Worm (Caenorhabditis elegans) whole organism, mixed stage, embryonic: ENCODE measurements around the gene cyd-1.

Experiments
- M03D4.4 ChIP-seq: sonication (generic microtip); optimal IDR thresholded peaks from 2 replicates; lab custom pipeline; 2017; ENCODE audit warnings: mild to moderate bottlenecking, missing genetic modification characterization, missing compliant biosample characterization
- bed-3 ChIP-seq: fragments of 200-800 bp; sonication (Bioruptor generic); optimal IDR thresholded peaks from 3 replicates; lab custom pipeline; 2018; ENCODE audit warnings: mild to moderate bottlenecking, missing genetic modification characterization, moderate library complexity, missing compliant biosample characterization
- blmp-1 ChIP-seq: fragments of 150-350 bp; optimal IDR thresholded peaks from 2 replicates; lab custom pipeline; 2014; ENCODE audit warnings: missing biosample characterization, missing genetic modification characterization
- ceh-43 ChIP-seq: fragments of 200-800 bp; sonication (Bioruptor generic); optimal IDR thresholded peaks from 2 replicates; lab custom pipeline; 2018; ENCODE audit warnings: mild to moderate bottlenecking, missing genetic modification characterization, moderate library complexity, missing compliant biosample characterization
- ces-1 ChIP-seq: fragments of 150-350 bp; optimal IDR thresholded peaks from 2 replicates; lab custom pipeline; 2014; ENCODE audit warnings: missing biosample characterization, missing genetic modification reagents, missing genetic modification characterization
- cnd-1 ChIP-seq: fragments of 200-800 bp; sonication (Bioruptor generic); optimal IDR thresholded peaks from 2 replicates; lab custom pipeline; 2018; ENCODE audit warnings: mild to moderate bottlenecking, missing genetic modification characterization, missing compliant biosample characterization
- elt-1 ChIP-seq: sonication (generic microtip); optimal IDR thresholded peaks from 2 replicates; lab custom pipeline; 2017; ENCODE audit warnings: missing genetic modification characterization, mild to moderate bottlenecking, missing compliant biosample characterization, antibody characterized with exemption, moderate library complexity, borderline replicate concordance; ENCODE audit not compliant: insufficient read depth
- elt-3 ChIP-seq: fragments of 150-350 bp; optimal IDR thresholded peaks from 2 replicates; lab custom pipeline; 2014; ENCODE audit warnings: missing biosample characterization, missing genetic modification characterization
- flh-1 ChIP-seq: fragments of 200-800 bp; sonication (Bioruptor generic); optimal IDR thresholded peaks from 2 replicates; lab custom pipeline; 2018; ENCODE audit warnings: mild to moderate bottlenecking, missing genetic modification characterization, moderate library complexity, missing compliant biosample characterization
- ham-2 ChIP-seq: fragments of 200-800 bp; sonication (Bioruptor generic); optimal IDR thresholded peaks from 2 replicates; lab custom pipeline; 2018; ENCODE audit warnings: mild to moderate bottlenecking, missing genetic modification characterization, missing compliant biosample characterization
- hlh-1 ChIP-seq: fragments of 150-350 bp; optimal IDR thresholded peaks from 2 replicates; lab custom pipeline; 2014; ENCODE audit warnings: missing biosample characterization, missing genetic modification reagents, missing genetic modification characterization
- lin-13 ChIP-seq: fragments of 150-350 bp; optimal IDR thresholded peaks from 2 replicates; lab custom pipeline; 2014; ENCODE audit warnings: missing biosample characterization, missing genetic modification characterization
- lin-32 ChIP-seq: fragments of 200-800 bp; sonication (Bioruptor generic); optimal IDR thresholded peaks from 2 replicates; lab custom pipeline; 2018; ENCODE audit warnings: mild to moderate bottlenecking, missing genetic modification characterization, missing compliant biosample characterization
- lsy-2 ChIP-seq: fragments of 150-350 bp; optimal IDR thresholded peaks from 2 replicates; lab custom pipeline; 2014; ENCODE audit warnings: missing biosample characterization, missing genetic modification characterization
- mab-5 ChIP-seq: fragments of 150-350 bp; optimal IDR thresholded peaks from 2 replicates; lab custom pipeline; 2014; ENCODE audit warnings: missing biosample characterization, missing genetic modification characterization
- mep-1 ChIP-seq: fragments of 150-350 bp; optimal IDR thresholded peaks from 2 replicates; lab custom pipeline; 2017; ENCODE audit warnings: missing biosample characterization, missing genetic modification reagents, missing genetic modification characterization, inconsistent platforms
- mls-2 ChIP-seq: sonication (generic microtip); optimal IDR thresholded peaks from 2 replicates; lab custom pipeline; 2016; ENCODE audit warnings: mild to moderate bottlenecking, missing genetic modification characterization, moderate library complexity, missing compliant biosample characterization
- nhr-2 ChIP-seq: fragments of 150-350 bp; optimal IDR thresholded peaks from 2 replicates; lab custom pipeline; 2014; ENCODE audit warnings: missing biosample characterization, missing genetic modification characterization
- nhr-237 ChIP-seq: fragments of 150-350 bp; optimal IDR thresholded peaks from 2 replicates; lab custom pipeline; 2014; ENCODE audit warnings: missing biosample characterization, missing genetic modification characterization
- nhr-76 ChIP-seq: sonication (generic microtip); optimal IDR thresholded peaks from 2 replicates; lab custom pipeline; 2017; ENCODE audit warnings: missing biosample characterization, missing genetic modification characterization
- pha-4 ChIP-seq: fragments of 150-350 bp; optimal IDR thresholded peaks from 2 replicates; lab custom pipeline; 2018; ENCODE audit warnings: missing biosample characterization, missing genetic modification reagents, missing genetic modification characterization
- sem-2 ChIP-seq: fragments of 200-800 bp; sonication (Bioruptor generic); optimal IDR thresholded peaks from 2 replicates; lab custom pipeline; 2018; ENCODE audit warnings: mild to moderate bottlenecking, missing genetic modification characterization, missing compliant biosample characterization
- snpc-4 ChIP-seq: fragments of 150-350 bp; optimal IDR thresholded peaks from 2 replicates; lab custom pipeline; 2014; ENCODE audit warnings: missing biosample characterization, missing genetic modification characterization
- sptf-1 ChIP-seq: sonication (generic microtip); optimal IDR thresholded peaks from 2 replicates; lab custom pipeline; 2017; ENCODE audit warnings: mild to moderate bottlenecking, missing genetic modification characterization, moderate library complexity, missing compliant biosample characterization
- tbx-8 ChIP-seq: fragments of 200-800 bp; sonication (Bioruptor generic); optimal IDR thresholded peaks from 2 replicates; lab custom pipeline; 2018; ENCODE audit warnings: mild to moderate bottlenecking, missing genetic modification characterization, moderate library complexity, missing compliant biosample characterization
- unc-120 ChIP-seq: sonication (generic microtip); optimal IDR thresholded peaks from 2 replicates; lab custom pipeline; 2017; ENCODE audit warnings: missing genetic modification characterization, missing compliant biosample characterization; ENCODE audit not compliant: poor library complexity, severe bottlenecking
- zip-8 ChIP-seq: fragments of 150-350 bp; optimal IDR thresholded peaks from 2 replicates; lab custom pipeline; 2014; ENCODE audit warnings: missing biosample characterization, missing genetic modification characterization
- ztf-11 ChIP-seq: fragments of 150-350 bp; optimal IDR thresholded peaks from 2 replicates; lab custom pipeline; 2014; ENCODE audit warnings: missing biosample characterization, missing genetic modification characterization

The cyd-1 gene

ce11 chrII:12980212-12980611, at the start of gene cyd-1:
TSS of gene cyd-1 (plus strand) at chrII:12980591.
- TF ChIP-seq sem-2 (no peak), elt-1 (tag; lab: Kevin White, UChicago) (peak; percentile 18)

ce11 chrII:12931456-12931923, 48.9 kb upstream of the cyd-1 start, which contains the start of gene dct-18:
TSS of gene dct-18 (plus strand) at chrII:12931873.
- TF ChIP-seq lin-32 (GFP tag; lab: Kevin White, UChicago) (no peak), lsy-2 (tag; lab: Kevin White, UChicago) (no peak), bed-3 (GFP tag; lab: Kevin White, UChicago) (no peak), unc-120 (tag; lab: Kevin White, UChicago) (no peak), elt-1 (tag; lab: Kevin White, UChicago) (no peak), cnd-1 (no peak), tbx-8 (GFP tag; lab: Kevin White, UChicago) (no peak), nhr-237 (no peak), mls-2 (tag; lab: Kevin White, UChicago) (no peak), hlh-1 (tag; lab: Kevin White, UChicago) (no peak), ceh-43 (no peak), pha-4 (tag; lab: Kevin White, UChicago) (no peak), sem-2 (no peak), mep-1 (tag; lab: Kevin White, UChicago) (no peak), sptf-1 (tag; lab: Kevin White, UChicago) (no peak), mab-5 (tag; lab: Kevin White, UChicago) (no peak), blmp-1 (tag; lab: Kevin White, UChicago) (no peak), snpc-4 (tag; lab: Kevin White, UChicago) (no peak)

ce11 chrII:12935259-12935658, 45.1 kb upstream of the cyd-1 start, which contains the start of gene lips-9:
TSS of gene lips-9 (minus strand) at chrII:12935359.
- TF ChIP-seq zip-8 (tag; lab: Kevin White, UChicago): no peak
- TF ChIP-seq ham-2 (GFP tag; lab: Kevin White, UChicago): no peak
- TF ChIP-seq flh-1: no peak
- no peak for TF ChIP-seq elt-3
- TF ChIP-seq ces-1 (GFP tag; lab: Kevin White, UChicago): no peak
- TF ChIP-seq lin-13 (tag; lab: Kevin White, UChicago): no peak
- no peak for TF ChIP-seq M03D4.4
- TF ChIP-seq elt-1 (tag; lab: Kevin White, UChicago): no peak
- TF ChIP-seq snpc-4 (tag; lab: Kevin White, UChicago): no peak
- no peak for TF ChIP-seq mep-1 (tag; lab: Kevin White, UChicago)
- no peak for TF ChIP-seq sem-2
- no peak for TF ChIP-seq pha-4 (tag; lab: Kevin White, UChicago)
- TF ChIP-seq ceh-43: no peak
- no peak for TF ChIP-seq nhr-237
- TF ChIP-seq hlh-1 (tag; lab: Kevin White, UChicago): no peak
- no peak for TF ChIP-seq blmp-1 (tag; lab: Kevin White, UChicago)
- no peak for TF ChIP-seq lin-32 (GFP tag; lab: Kevin White, UChicago)
- TF ChIP-seq bed-3 (GFP tag; lab: Kevin White, UChicago): no peak
- no peak for TF ChIP-seq nhr-76 (tag; lab: Kevin White, UChicago)
- TF ChIP-seq, all 35 proteins: peak for 0

DNA sequence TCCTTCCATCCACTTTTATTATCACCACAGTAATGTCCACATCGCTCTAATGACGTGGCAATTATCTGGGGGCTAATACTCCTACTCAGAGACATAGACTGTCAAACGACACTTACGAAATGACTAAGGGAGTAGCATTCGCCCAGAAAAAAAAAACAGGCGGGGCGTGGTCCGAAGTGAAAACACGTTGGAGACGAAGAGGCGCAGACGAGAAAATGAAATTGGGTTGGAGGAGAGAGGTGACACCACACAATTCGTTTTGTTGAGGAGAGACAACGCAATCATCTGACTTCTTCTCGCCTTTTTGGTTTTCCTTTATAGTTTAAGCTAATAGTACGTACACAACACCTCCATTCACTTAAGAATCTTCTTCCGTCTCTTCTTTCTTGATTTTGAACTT, 41.2 kb upstream of the cyd-1 start:
- no peak for TF ChIP-seq ztf-11
- peak; percentile 61 for TF ChIP-seq ces-1 (GFP tag; lab: Kevin White, UChicago)

DNA sequence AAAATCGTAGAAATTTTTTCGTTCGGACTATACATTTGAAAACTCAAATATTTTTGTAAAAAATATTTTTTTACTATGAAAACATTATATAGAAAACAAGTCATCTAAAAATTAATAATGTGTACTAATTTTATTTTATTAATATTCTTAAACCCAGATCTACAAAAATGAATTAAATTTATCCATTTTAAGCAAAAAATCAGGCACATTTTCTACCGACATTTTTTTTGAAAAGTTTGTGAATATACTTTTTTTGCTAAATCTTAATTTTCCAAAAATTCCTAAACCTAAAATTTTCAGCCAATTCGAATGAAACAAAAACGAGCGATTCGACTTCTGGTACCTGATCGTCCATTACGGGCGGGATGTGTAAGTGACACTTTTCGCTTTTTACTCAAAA, 40.6 kb upstream of the cyd-1 start, which contains the start of gene arrd-10:
Gene arrd-10, plus strand, starts transcription at position 301 of the 400 bp plus-strand sequence.
- TF ChIP-seq hlh-1 (tag; lab: Kevin White, UChicago) (no peak), snpc-4 (tag; lab: Kevin White, UChicago) (no peak)

DNA sequence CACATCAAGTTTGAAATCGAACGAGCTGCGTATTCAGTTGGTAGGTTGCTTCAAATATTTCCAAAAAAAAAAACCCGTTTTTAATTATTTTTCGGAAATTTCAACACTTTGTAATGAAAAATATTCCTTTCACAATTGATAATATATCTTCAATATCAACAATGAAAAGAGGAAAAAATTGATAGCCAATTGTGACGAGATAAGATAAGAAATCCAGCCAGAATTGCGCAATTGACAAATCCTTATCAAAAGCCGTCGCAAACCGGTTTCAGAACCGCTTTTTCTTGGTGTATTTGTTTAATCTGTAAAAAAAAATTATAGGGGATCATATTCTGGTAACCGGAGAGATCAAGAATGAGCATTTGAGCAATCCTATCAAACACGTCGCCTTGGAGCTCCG, 37.9 kb upstream of the cyd-1 start:
- TF ChIP-seq nhr-2 (tag; lab: Kevin White, UChicago) (no peak), mep-1 (tag; lab: Kevin White, UChicago) (no peak), mab-5 (tag; lab: Kevin White, UChicago) (no peak), elt-3 (peak; percentile 96)
